Worm (Caenorhabditis elegans) whole organism, L3 larva: Measurements from ENCODE around the gene ZK742.4.

Source experiments
- aly-2 ChIP-seq: fragments of 150-350 bp; optimal IDR thresholded peaks from 2 replicates; lab custom pipeline; 2014; ENCODE audit warnings: missing biosample characterization, missing genetic modification characterization
- egl-27 ChIP-seq: sonication (generic microtip); optimal IDR thresholded peaks from 4 replicates; lab custom pipeline; 2017; ENCODE audit warnings: missing biosample characterization, missing genetic modification reagents, missing genetic modification characterization
- jun-1 ChIP-seq: fragments of 150-350 bp; optimal IDR thresholded peaks from 2 replicates; lab custom pipeline; 2014; ENCODE audit warnings: missing biosample characterization, missing genetic modification reagents, missing genetic modification characterization
- mdl-1 ChIP-seq: fragments of 150-350 bp; optimal IDR thresholded peaks from 2 replicates; lab custom pipeline; 2014; ENCODE audit warnings: missing biosample characterization, missing genetic modification characterization
- nhr-25 ChIP-seq: sonication (generic microtip); optimal IDR thresholded peaks from 2 replicates; lab custom pipeline; 2017; ENCODE audit warnings: missing biosample characterization, missing genetic modification characterization

- TF ChIP-seq nhr-25: no peak
- no peak for TF ChIP-seq jun-1
- TF ChIP-seq egl-27 (tag; lab: Kevin White, UChicago): no peak
- no peak for TF ChIP-seq mdl-1 (tag; lab: Kevin White, UChicago)
- TF ChIP-seq aly-2: no peak
Observed at ce11 chrV:7826917-7827316, 15.3 kb upstream of the ZK742.4 start, which contains the start of gene mig-6.
